Fruit fly (Drosophila melanogaster) whole organism, pupa: ENCODE measurements around the gene Sfp65A.
A peak's percentile ranks its signal among the peaks of the same experiment; 100 is the strongest.

Experiments
- CG10348 ChIP-seq: fragments of 200-800 bp; sonication (Bioruptor generic); IDR thresholded peaks from 2 replicates; pipeline ENCODE4 v1.3.6; 2022; ENCODE audit warnings: missing biosample characterization, missing genetic modification characterization
- CG8159 ChIP-seq: fragments of 200-800 bp; sonication (Bioruptor generic); optimal IDR thresholded peaks from 3 replicates; lab custom pipeline; 2018; ENCODE audit warnings: missing biosample characterization, mild to moderate bottlenecking, missing genetic modification characterization, moderate library complexity
- CG8301 ChIP-seq: fragments of 200-800 bp; sonication (Bioruptor generic); optimal IDR thresholded peaks from 2 replicates; lab custom pipeline; 2018; ENCODE audit warnings: missing biosample characterization, mild to moderate bottlenecking, missing genetic modification characterization
- D1 ChIP-seq: fragments of 200-800 bp; sonication (Bioruptor generic); optimal IDR thresholded peaks from 2 replicates; lab custom pipeline; 2018; ENCODE audit warnings: missing biosample characterization, mild to moderate bottlenecking, missing genetic modification characterization, moderate library complexity
- EcR ChIP-seq: fragments of 200-800 bp; sonication (Bioruptor generic); optimal IDR thresholded peaks from 3 replicates; lab custom pipeline; 2019; ENCODE audit warnings: missing biosample characterization, missing genetic modification characterization, mild to moderate bottlenecking, moderate library complexity, missing genetic modification reagents
- Pif1A ChIP-seq: fragments of 200-800 bp; sonication (Bioruptor generic); optimal IDR thresholded peaks from 3 replicates; lab custom pipeline; 2016; ENCODE audit warnings: missing biosample characterization, missing genetic modification characterization
- gl ChIP-seq: fragments of 200-800 bp; sonication (Bioruptor generic); optimal IDR thresholded peaks from 2 replicates; lab custom pipeline; 2018; ENCODE audit warnings: missing biosample characterization, mild to moderate bottlenecking, missing genetic modification characterization

DNA sequence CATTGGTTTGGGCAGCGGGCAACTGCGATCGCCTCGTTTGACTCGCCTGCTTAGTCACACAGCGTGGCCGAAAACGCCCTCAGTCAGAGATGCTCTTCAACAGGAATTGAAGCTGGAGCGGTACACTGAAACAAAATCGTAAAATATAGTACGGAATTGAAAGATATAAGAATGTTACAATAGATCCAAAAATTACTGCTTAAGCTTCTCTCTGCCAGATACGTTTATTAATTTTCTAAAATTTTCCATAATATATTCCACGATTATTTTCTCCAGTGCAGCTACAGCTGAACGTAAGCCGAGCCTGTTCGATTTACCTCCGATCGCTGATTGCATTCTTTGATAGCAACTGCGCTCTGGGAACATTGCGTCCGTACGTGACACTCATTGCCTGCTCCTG is 9.1 kb downstream of the Sfp65A start:
- TF ChIP-seq CG10348 (GFP tag; lab: Robert Waterston, UW) = no peak
- TF ChIP-seq CG8159 (tag; lab: Kevin White, UChicago) = peak; percentile 85
- no peak for TF ChIP-seq EcR
- peak; percentile 33 for TF ChIP-seq Pif1A (GFP tag; lab: Kevin White, UChicago)
- TF ChIP-seq D1 (tag; lab: Kevin White, UChicago) = peak; percentile 1
- peak; percentile 56 for TF ChIP-seq gl
- TF ChIP-seq CG8301 (tag; lab: Kevin White, UChicago) = peak; percentile 56
